Worm (Caenorhabditis elegans): Measurements from ENCODE around the gene fbxb-97.
A peak's percentile ranks its signal among the peaks of the same experiment; 100 is the strongest.
"Not testable (repeated sequence)": the region's sequence is repeated elsewhere in the genome, so short reads cannot be mapped to it uniquely, and the experiment has no call there.

Gene fbxb-97

ce11 chrII:1830182-1830682 lies 17.7 kb downstream of the fbxb-97 start, which contains the start of gene math-40:
math-40 (plus strand) TSS chrII:1830632.
- TF ChIP-seq dao-5 (tag; optimal IDR thresholded peaks at IDR 0.05) (no peak), W03F9.2 (tag; optimal IDR thresholded peaks at IDR 0.05) (no peak), him-1 (tag; optimal IDR thresholded peaks at IDR 0.05) (no peak)

DNA sequence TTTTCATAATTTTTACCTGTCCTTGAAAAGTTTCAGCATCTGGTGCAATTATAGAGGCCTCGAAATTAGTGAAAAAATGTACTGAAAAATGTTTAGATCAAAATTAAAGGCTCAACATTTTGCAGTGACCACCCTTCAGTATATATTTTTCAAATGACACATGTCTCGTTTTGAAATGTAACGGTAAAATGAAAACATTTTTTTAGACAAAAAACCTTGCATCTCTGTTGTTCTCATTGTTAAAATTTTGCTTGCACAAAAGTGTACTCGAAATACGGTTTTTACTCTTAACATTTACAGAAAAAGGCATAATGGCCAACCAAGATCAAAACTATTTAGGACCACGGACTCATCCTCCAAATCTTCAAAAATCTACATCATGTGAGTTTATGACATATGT lies 23.6 kb downstream of the fbxb-97 start, which contains the start of gene math-41:
Gene math-41 (plus strand): TSS at position 301 of the 400 bp plus-strand sequence.
- not testable (repeated sequence) for TF ChIP-seq dao-5, him-1, W03F9.2 (tag; optimal IDR thresholded peaks at IDR 0.05)

ce11 chrII:1820774-1821173 lies 27.2 kb downstream of the fbxb-97 start, which contains the start of gene fbxa-3:
fbxa-3 (minus strand) TSS chrII:1820874.
- TF ChIP-seq him-1 (tag; optimal IDR thresholded peaks at IDR 0.05) (no peak), dao-5 (tag; optimal IDR thresholded peaks at IDR 0.05) (no peak), W03F9.2 (tag; optimal IDR thresholded peaks at IDR 0.05) (no peak)

DNA sequence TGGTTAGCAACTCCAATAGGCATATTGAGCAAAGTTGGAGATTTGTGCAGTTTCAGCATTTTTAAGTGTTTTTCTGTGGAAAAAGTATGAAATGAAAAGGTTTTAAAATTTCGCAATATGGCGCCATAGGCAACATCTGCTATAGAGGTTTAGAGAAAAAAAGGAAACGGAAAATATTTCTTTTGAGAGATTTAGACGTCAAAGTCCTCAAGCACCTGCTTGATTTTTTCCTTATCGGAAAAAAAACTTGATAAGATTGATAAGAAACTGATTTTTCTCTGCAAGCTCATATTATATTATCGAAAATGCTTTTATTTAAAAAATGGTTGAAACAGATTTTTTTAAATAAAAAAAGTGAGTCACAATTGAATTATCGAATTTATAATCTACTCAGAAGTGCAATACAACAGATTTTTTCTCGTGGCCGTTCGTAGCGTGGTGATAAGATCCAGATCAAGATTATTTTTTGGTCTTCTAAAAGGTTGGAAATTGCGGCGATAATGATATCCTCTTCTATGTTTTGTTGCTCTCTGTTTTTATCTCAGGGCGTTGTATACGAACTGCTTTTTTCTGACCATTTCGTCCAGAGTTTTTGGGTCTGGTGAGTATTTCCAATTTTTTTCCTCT lies 27.9 kb downstream of the fbxb-97 start, which contains the start of gene fbxc-19:
Gene fbxc-19 (plus strand): TSS at position 536 of the 627 bp plus-strand sequence.
- no peak for TF ChIP-seq him-1 (tag; optimal IDR thresholded peaks at IDR 0.05)
- peak; percentile 44 for TF ChIP-seq W03F9.2 (tag; optimal IDR thresholded peaks at IDR 0.05)

ce11 chrII:1818300-1818699 lies 29.7 kb downstream of the fbxb-97 start, which contains the start of gene fbxb-10:
fbxb-10 (minus strand) TSS chrII:1818400.
- TF ChIP-seq W03F9.2 (tag; optimal IDR thresholded peaks at IDR 0.05) = no peak
- no peak for TF ChIP-seq him-1 (tag; optimal IDR thresholded peaks at IDR 0.05)
- TF ChIP-seq dao-5 (tag; optimal IDR thresholded peaks at IDR 0.05) = no peak

ce11 chrII:1816053-1816452 lies 31.9 kb downstream of the fbxb-97 start:
- TF ChIP-seq W03F9.2 (tag; optimal IDR thresholded peaks at IDR 0.05) (no peak), him-1 (tag; optimal IDR thresholded peaks at IDR 0.05) (no peak), dao-5 (tag; optimal IDR thresholded peaks at IDR 0.05) (no peak)

DNA sequence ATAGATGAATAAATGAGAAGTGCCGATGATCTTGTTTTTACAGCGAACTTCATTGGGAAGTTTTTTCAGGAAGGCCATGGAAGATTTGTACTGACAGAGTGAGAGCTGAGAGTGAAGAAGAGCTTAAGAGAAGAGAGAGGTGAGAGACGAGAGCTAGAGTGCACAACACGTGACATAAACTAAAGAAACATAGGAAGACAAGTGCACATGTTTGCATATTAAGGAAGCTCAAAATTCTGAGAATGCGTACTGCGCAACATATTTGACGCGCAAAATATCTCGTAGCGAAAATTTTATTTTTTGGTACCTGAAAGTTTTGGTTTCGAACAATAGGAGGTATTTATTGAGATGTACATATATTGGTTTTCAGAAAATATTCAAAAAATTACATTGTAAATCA lies 39.7 kb downstream of the fbxb-97 start, which contains the start of gene C08F1.8:
Gene C08F1.8 (minus strand): TSS at position 101 of the 400 bp plus-strand sequence.
- TF ChIP-seq him-1 (tag; optimal IDR thresholded peaks at IDR 0.05) (no peak), dao-5 (tag; optimal IDR thresholded peaks at IDR 0.05) (no peak), W03F9.2 (tag; optimal IDR thresholded peaks at IDR 0.05) (no peak)

DNA sequence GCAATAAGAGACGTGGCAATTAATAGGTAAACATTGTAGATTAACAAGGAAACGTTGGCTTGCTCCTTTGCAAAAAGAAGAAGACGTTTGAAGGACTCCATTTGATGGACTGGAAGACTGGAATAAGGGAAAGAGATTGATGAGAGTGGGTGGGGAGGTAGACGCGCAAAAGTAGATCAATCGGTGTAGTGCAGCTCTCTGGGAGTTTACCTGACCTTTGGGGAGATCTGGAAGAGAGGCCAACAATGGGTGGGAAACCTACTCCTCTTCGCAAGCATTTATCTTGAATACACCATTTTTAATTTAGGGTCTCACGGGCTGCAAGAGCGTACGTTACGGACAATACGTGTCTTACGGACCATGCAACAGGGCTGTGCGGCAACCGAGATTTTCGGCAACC lies 41.6 kb downstream of the fbxb-97 start, which contains the start of gene C08F1.12:
Gene C08F1.12 (minus strand): TSS at position 101 of the 400 bp plus-strand sequence.
- TF ChIP-seq him-1 (tag; optimal IDR thresholded peaks at IDR 0.05) (no peak), dao-5 (tag; optimal IDR thresholded peaks at IDR 0.05) (no peak), W03F9.2 (tag; optimal IDR thresholded peaks at IDR 0.05) (no peak)

Measured in whole organism, L4/young adult.